Fruit fly (Drosophila melanogaster): ENCODE measurements around the gene CG6999.

Gene CG6999

DNA sequence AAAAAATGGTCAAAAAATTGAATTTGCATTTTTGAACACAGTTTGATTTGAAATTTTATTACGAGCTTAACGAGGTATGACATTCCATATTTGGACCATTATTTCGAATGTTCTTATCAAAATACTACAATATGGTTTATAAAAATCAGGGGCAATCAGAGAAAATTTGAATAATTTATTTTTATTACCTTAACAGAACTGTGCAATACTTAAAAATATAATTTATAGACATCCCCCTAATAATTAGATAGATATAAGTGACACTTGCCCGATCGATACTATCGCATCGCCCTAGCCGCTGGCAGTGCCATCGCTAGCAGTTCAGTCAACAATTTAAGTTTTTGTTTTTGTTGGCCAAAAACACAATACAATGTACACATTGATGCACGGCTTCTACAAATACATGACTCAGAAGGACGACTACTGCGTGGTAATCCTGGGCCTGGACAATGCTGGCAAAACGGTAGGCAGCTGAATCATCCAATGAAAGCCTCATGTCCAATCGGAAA, 18.7 kb downstream of the CG6999 start, which contains the start of gene Arfrp1:
Arfrp1 (plus strand) TSS at position 295 of the 509 bp plus-strand sequence.
- TF ChIP-seq CG9139 (GFP tag; optimal IDR thresholded peaks at IDR 0.05): no peak
- no peak for TF ChIP-seq CG6792 (GFP tag; optimal IDR thresholded peaks at IDR 0.05)
- no peak for TF ChIP-seq CG6808 (GFP tag; optimal IDR thresholded peaks at IDR 0.05)
- TF ChIP-seq CG16779 (tag; optimal IDR thresholded peaks at IDR 0.05): no peak
- TF ChIP-seq Hr4 (GFP tag; optimal IDR thresholded peaks at IDR 0.05): no peak
- TF ChIP-seq CG6854 (GFP tag; optimal IDR thresholded peaks at IDR 0.05): no peak
- no peak for TF ChIP-seq CG15336 (GFP tag; IDR thresholded peaks at IDR 0.05)
- TF ChIP-seq salr (GFP tag; optimal IDR thresholded peaks at IDR 0.05): no peak
- TF ChIP-seq esn (GFP tag; optimal IDR thresholded peaks at IDR 0.05): peak; percentile 49
- TF ChIP-seq Eip78C (GFP tag): peak; percentile 70
- no peak for TF ChIP-seq CG32006 (GFP tag; optimal IDR thresholded peaks at IDR 0.05)
- TF ChIP-seq CG6276 (GFP tag; optimal IDR thresholded peaks at IDR 0.05): no peak
- peak; percentile 41 for TF ChIP-seq CG3032 (tag; optimal IDR thresholded peaks at IDR 0.05)
- peak; percentile 60 for TF ChIP-seq dsx (GFP tag; optimal IDR thresholded peaks at IDR 0.05; ENCODE audit: poor library complexity, severe bottlenecking)
- no peak for TF ChIP-seq fd59A (GFP tag; optimal IDR thresholded peaks at IDR 0.05)
- no peak for TF ChIP-seq Ets21C (GFP tag; optimal IDR thresholded peaks at IDR 0.05)
- TF ChIP-seq Lpt (GFP tag; optimal IDR thresholded peaks at IDR 0.05): no peak
- peak; percentile 8 for TF ChIP-seq Sox15 (GFP tag; optimal IDR thresholded peaks at IDR 0.05)
- TF ChIP-seq CG10631 (GFP tag; optimal IDR thresholded peaks at IDR 0.05): no peak
- TF ChIP-seq CG10669 (GFP tag; optimal IDR thresholded peaks at IDR 0.05): no peak
- no peak for TF ChIP-seq dac (GFP tag; optimal IDR thresholded peaks at IDR 0.05)
- no peak for TF ChIP-seq net (GFP tag; optimal IDR thresholded peaks at IDR 0.05)
- no peak for TF ChIP-seq Hr38 (GFP tag; optimal IDR thresholded peaks at IDR 0.05)
- TF ChIP-seq Ets96B (tag; optimal IDR thresholded peaks at IDR 0.05): no peak
- peak; percentile 56 for TF ChIP-seq svp (GFP tag)
- TF ChIP-seq CG11902 (GFP tag; optimal IDR thresholded peaks at IDR 0.05): no peak
- no peak for TF ChIP-seq fd85E (GFP tag; optimal IDR thresholded peaks at IDR 0.05)
- peak; percentile 6 for TF ChIP-seq topi (GFP tag; optimal IDR thresholded peaks at IDR 0.05)
- no peak for TF ChIP-seq acj6 (GFP tag; optimal IDR thresholded peaks at IDR 0.05)
- TF ChIP-seq CG4318 (GFP tag; optimal IDR thresholded peaks at IDR 0.05): no peak
- no peak for TF ChIP-seq Gug (GFP tag; IDR thresholded peaks at IDR 0.05)
- no peak for TF ChIP-seq Smox (GFP tag; optimal IDR thresholded peaks at IDR 0.05)
- peak; percentile 62 for TF ChIP-seq fkh (GFP tag; optimal IDR thresholded peaks at IDR 0.05)
- TF ChIP-seq Sox14 (GFP tag; optimal IDR thresholded peaks at IDR 0.05): peak; percentile 13
- no peak for TF ChIP-seq cyc (GFP tag; optimal IDR thresholded peaks at IDR 0.05)
- no peak for TF ChIP-seq Met (GFP tag; optimal IDR thresholded peaks at IDR 0.05)
- TF ChIP-seq CG6163 (GFP tag; IDR thresholded peaks at IDR 0.05): no peak
- TF ChIP-seq Blimp-1 (GFP tag; optimal IDR thresholded peaks at IDR 0.05): no peak
- TF ChIP-seq OdsH (GFP tag; optimal IDR thresholded peaks at IDR 0.05): no peak
- TF ChIP-seq vri (GFP tag; optimal IDR thresholded peaks at IDR 0.05): no peak
- no peak for TF ChIP-seq Eip93F (GFP tag; optimal IDR thresholded peaks at IDR 0.05)
- TF ChIP-seq spab (GFP tag; optimal IDR thresholded peaks at IDR 0.05): no peak
- peak; percentile 15 for TF ChIP-seq CG31627 (GFP tag; optimal IDR thresholded peaks at IDR 0.05)
- no peak for TF ChIP-seq CG8632 (GFP tag; optimal IDR thresholded peaks at IDR 0.05)
- TF ChIP-seq ss (GFP tag; optimal IDR thresholded peaks at IDR 0.05): no peak
- TF ChIP-seq lz (GFP tag; optimal IDR thresholded peaks at IDR 0.05): peak; percentile 9
- no peak; the same call in 2 of the 3 replicates for TF ChIP-seq eg (GFP tag; IDR thresholded peaks at IDR 0.05)
- TF ChIP-seq achi (GFP tag; optimal IDR thresholded peaks at IDR 0.05): peak; percentile 78
- TF ChIP-seq CG7368 (GFP tag; optimal IDR thresholded peaks at IDR 0.05): no peak
- no peak for TF ChIP-seq pdm3 (GFP tag; optimal IDR thresholded peaks at IDR 0.05)
- no peak for TF ChIP-seq Hr39 (GFP tag; optimal IDR thresholded peaks at IDR 0.05)
- TF ChIP-seq Sox102F (GFP tag; optimal IDR thresholded peaks at IDR 0.05): no peak
- TF ChIP-seq CG11294 (GFP tag; IDR thresholded peaks at IDR 0.05): no peak

All from whole organism, prepupa.